Fruit fly (Drosophila melanogaster) whole organism, prepupa: ENCODE results near the gene RhoGDI.

Source experiments
- Blimp-1 ChIP-seq: fragments of 200-800 bp; sonication (Bioruptor generic); optimal IDR thresholded peaks from 3 replicates; lab custom pipeline; 2017; ENCODE audit warnings: missing biosample characterization, missing genetic modification characterization, mild to moderate bottlenecking, moderate library complexity, missing genetic modification reagents
- CG10669 ChIP-seq: fragments of 200-800 bp; sonication (Bioruptor generic); optimal IDR thresholded peaks from 3 replicates; lab custom pipeline; 2018; ENCODE audit warnings: missing biosample characterization, mild to moderate bottlenecking, missing genetic modification characterization, moderate library complexity
- CG11294 ChIP-seq: fragments of 200-800 bp; sonication (Bioruptor generic); IDR thresholded peaks from 2 replicates; pipeline ENCODE4 v1.3.6; 2022; ENCODE audit warnings: missing biosample characterization, missing genetic modification characterization
- CG11902 ChIP-seq: fragments of 200-800 bp; sonication (Bioruptor generic); optimal IDR thresholded peaks from 3 replicates; lab custom pipeline; 2016; ENCODE audit warnings: missing biosample characterization, missing genetic modification characterization
- CG15336 ChIP-seq: fragments of 200-800 bp; sonication (Bioruptor generic); IDR thresholded peaks from 2 replicates; pipeline ENCODE4 v1.3.6; 2022; ENCODE audit warnings: missing biosample characterization, missing genetic modification characterization
- CG16779 ChIP-seq: fragments of 200-800 bp; sonication (Bioruptor generic); optimal IDR thresholded peaks from 3 replicates; lab custom pipeline; 2017; ENCODE audit warnings: missing biosample characterization, mild to moderate bottlenecking, missing genetic modification characterization
- CG31627 ChIP-seq: fragments of 200-800 bp; sonication (Bioruptor generic); optimal IDR thresholded peaks from 3 replicates; lab custom pipeline; 2016; ENCODE audit warnings: missing biosample characterization, missing genetic modification characterization
- CG32006 ChIP-seq: fragments of 200-800 bp; sonication (Bioruptor generic); optimal IDR thresholded peaks from 3 replicates; lab custom pipeline; 2017; ENCODE audit warnings: missing biosample characterization, mild to moderate bottlenecking, missing genetic modification characterization
- CG4318 ChIP-seq: fragments of 200-800 bp; sonication (Bioruptor generic); optimal IDR thresholded peaks from 3 replicates; lab custom pipeline; 2017; ENCODE audit warnings: missing biosample characterization, mild to moderate bottlenecking, missing genetic modification characterization
- CG6163 ChIP-seq: fragments of 200-800 bp; sonication (Bioruptor generic); IDR thresholded peaks from 3 replicates; pipeline ENCODE4 v1.3.6; 2022; ENCODE audit warnings: missing biosample characterization, missing genetic modification characterization
- CG6276 ChIP-seq: fragments of 200-800 bp; sonication (Bioruptor generic); optimal IDR thresholded peaks from 2 replicates; lab custom pipeline; 2017; ENCODE audit warnings: missing biosample characterization, mild to moderate bottlenecking, missing genetic modification characterization
- CG6808 ChIP-seq: fragments of 200-800 bp; sonication (Bioruptor generic); optimal IDR thresholded peaks from 3 replicates; lab custom pipeline; 2017; ENCODE audit warnings: missing biosample characterization, missing genetic modification characterization, mild to moderate bottlenecking, moderate library complexity, missing genetic modification reagents
- CG6854 ChIP-seq: fragments of 200-800 bp; sonication (Bioruptor generic); optimal IDR thresholded peaks from 2 replicates; lab custom pipeline; 2017; ENCODE audit warnings: missing biosample characterization, mild to moderate bottlenecking, missing genetic modification characterization
- CG8119 ChIP-seq: fragments of 200-800 bp; sonication (Bioruptor generic); IDR thresholded peaks from 3 replicates; pipeline ENCODE4 v1.3.6; 2022; ENCODE audit warnings: missing biosample characterization, missing genetic modification characterization
- CG8319 ChIP-seq: fragments of 200-800 bp; sonication (Bioruptor generic); optimal IDR thresholded peaks from 3 replicates; lab custom pipeline; 2016; ENCODE audit warnings: missing biosample characterization, missing genetic modification characterization
- CG8632 ChIP-seq: fragments of 200-800 bp; sonication (Bioruptor generic); optimal IDR thresholded peaks from 3 replicates; lab custom pipeline; 2016; ENCODE audit warnings: missing biosample characterization, missing genetic modification characterization
- CG9139 ChIP-seq: fragments of 200-800 bp; sonication (Bioruptor generic); optimal IDR thresholded peaks from 3 replicates; lab custom pipeline; 2017; ENCODE audit warnings: missing biosample characterization, mild to moderate bottlenecking, missing genetic modification characterization
- Eip75B ChIP-seq: fragments of 200-800 bp; sonication (Bioruptor generic); optimal IDR thresholded peaks from 3 replicates; lab custom pipeline; 2016; ENCODE audit warnings: missing biosample characterization, missing genetic modification characterization
- Eip78C ChIP-seq: fragments of 200-800 bp; sonication (Bioruptor generic); peaks from one replicate; lab custom pipeline; 2016; ENCODE audit warnings: missing biosample characterization, missing genetic modification characterization
- Eip93F ChIP-seq: fragments of 200-800 bp; sonication (Bioruptor generic); optimal IDR thresholded peaks from 2 replicates; lab custom pipeline; 2016; ENCODE audit warnings: missing biosample characterization, mild to moderate bottlenecking, missing genetic modification characterization
- Ets21C ChIP-seq: fragments of 200-800 bp; sonication (Bioruptor generic); optimal IDR thresholded peaks from 3 replicates; lab custom pipeline; 2016; ENCODE audit warnings: missing biosample characterization, missing genetic modification characterization
- Ets96B ChIP-seq: fragments of 200-800 bp; optimal IDR thresholded peaks from 2 replicates; lab custom pipeline; 2019; ENCODE audit warnings: missing biosample characterization, mild to moderate bottlenecking, missing genetic modification characterization, moderate library complexity
- Gug ChIP-seq: fragments of 200-800 bp; sonication (Bioruptor generic); IDR thresholded peaks from 2 replicates; pipeline ENCODE4 v1.3.6; 2022; ENCODE audit warnings: missing biosample characterization, missing genetic modification characterization
- Hr38 ChIP-seq: sonication (Bioruptor generic); optimal IDR thresholded peaks from 2 replicates; lab custom pipeline; 2016; ENCODE audit warnings: missing biosample characterization, missing genetic modification characterization
- Hr39 ChIP-seq: fragments of 200-800 bp; sonication (Bioruptor generic); optimal IDR thresholded peaks from 2 replicates; lab custom pipeline; 2016; ENCODE audit warnings: missing biosample characterization, missing genetic modification characterization
- Lpt ChIP-seq: fragments of 200-800 bp; sonication (Bioruptor generic); optimal IDR thresholded peaks from 3 replicates; lab custom pipeline; 2016; ENCODE audit warnings: missing biosample characterization, missing genetic modification characterization
- Met ChIP-seq: fragments of 200-800 bp; sonication (Bioruptor generic); optimal IDR thresholded peaks from 3 replicates; lab custom pipeline; 2016; ENCODE audit warnings: missing biosample characterization, missing genetic modification characterization
- OdsH ChIP-seq: fragments of 200-800 bp; sonication (Bioruptor generic); optimal IDR thresholded peaks from 3 replicates; lab custom pipeline; 2016; ENCODE audit warnings: missing biosample characterization, missing genetic modification characterization
- Smox ChIP-seq: fragments of 200-800 bp; sonication (Bioruptor generic); optimal IDR thresholded peaks from 3 replicates; lab custom pipeline; 2016; ENCODE audit warnings: missing biosample characterization, missing genetic modification characterization
- Sox14 ChIP-seq: fragments of 200-800 bp; sonication (Bioruptor generic); optimal IDR thresholded peaks from 3 replicates; lab custom pipeline; 2016; ENCODE audit warnings: missing biosample characterization, missing genetic modification characterization
- Sox15 ChIP-seq: fragments of 200-800 bp; sonication (Bioruptor generic); optimal IDR thresholded peaks from 3 replicates; lab custom pipeline; 2016; ENCODE audit warnings: missing biosample characterization, missing genetic modification characterization
- achi ChIP-seq: fragments of 200-800 bp; sonication (Bioruptor generic); optimal IDR thresholded peaks from 3 replicates; lab custom pipeline; 2016; ENCODE audit warnings: missing biosample characterization, missing genetic modification characterization
- acj6 ChIP-seq: fragments of 200-800 bp; sonication (Bioruptor generic); optimal IDR thresholded peaks from 3 replicates; lab custom pipeline; 2016; ENCODE audit warnings: missing biosample characterization, missing genetic modification characterization
- dac ChIP-seq: fragments of 200-800 bp; sonication (Bioruptor generic); optimal IDR thresholded peaks from 2 replicates; lab custom pipeline; 2017; ENCODE audit warnings: missing biosample characterization, mild to moderate bottlenecking, missing genetic modification characterization
- dsx ChIP-seq: fragments of 200-800 bp; optimal IDR thresholded peaks from 3 replicates; lab custom pipeline; 2019; ENCODE audit warnings: missing biosample characterization, mild to moderate bottlenecking, missing genetic modification characterization, moderate library complexity; ENCODE audit not compliant: poor library complexity, severe bottlenecking
- eg ChIP-seq: fragments of 200-800 bp; sonication (Bioruptor generic); IDR thresholded peaks from 3 replicates; pipeline ENCODE4 v1.3.6; 2022; ENCODE audit warnings: missing biosample characterization, missing genetic modification characterization
- esn ChIP-seq: fragments of 200-800 bp; sonication (Bioruptor generic); optimal IDR thresholded peaks from 2 replicates; lab custom pipeline; 2016; ENCODE audit warnings: missing biosample characterization, mild to moderate bottlenecking, missing genetic modification characterization, moderate library complexity
- fd59A ChIP-seq: fragments of 200-800 bp; sonication (Bioruptor generic); optimal IDR thresholded peaks from 2 replicates; lab custom pipeline; 2017; ENCODE audit warnings: missing biosample characterization, mild to moderate bottlenecking, missing genetic modification characterization, missing genetic modification reagents
- fd85E ChIP-seq: fragments of 200-800 bp; sonication (Bioruptor generic); optimal IDR thresholded peaks from 3 replicates; lab custom pipeline; 2016; ENCODE audit warnings: missing biosample characterization, missing genetic modification characterization
- fkh ChIP-seq: fragments of 200-800 bp; sonication (Bioruptor generic); optimal IDR thresholded peaks from 3 replicates; lab custom pipeline; 2017; ENCODE audit warnings: missing biosample characterization, mild to moderate bottlenecking, missing genetic modification characterization, moderate library complexity
- lz ChIP-seq: fragments of 200-800 bp; sonication (Bioruptor generic); optimal IDR thresholded peaks from 3 replicates; lab custom pipeline; 2016; ENCODE audit warnings: missing biosample characterization, missing genetic modification characterization
- net ChIP-seq: fragments of 200-800 bp; sonication (Bioruptor generic); optimal IDR thresholded peaks from 3 replicates; lab custom pipeline; 2016; ENCODE audit warnings: missing biosample characterization, missing genetic modification characterization
- pdm3 ChIP-seq: fragments of 200-800 bp; sonication (Bioruptor generic); optimal IDR thresholded peaks from 3 replicates; lab custom pipeline; 2016; ENCODE audit warnings: missing biosample characterization, missing genetic modification characterization
- spab ChIP-seq: fragments of 200-800 bp; sonication (Bioruptor generic); optimal IDR thresholded peaks from 2 replicates; lab custom pipeline; 2017; ENCODE audit warnings: missing biosample characterization, mild to moderate bottlenecking, missing genetic modification characterization, missing genetic modification reagents
- ss ChIP-seq, 2 experiments: fragments of 200-800 bp; sonication (Bioruptor generic); optimal IDR thresholded peaks; 2 replicates in 1 of 2; 3 replicates in 1 of 2; lab custom pipeline; 2017 to 2018; ENCODE audit warnings: mild to moderate bottlenecking in 2 of 2, missing biosample characterization in 2 of 2, missing genetic modification characterization in 2 of 2, moderate library complexity in 1 of 2
- svp ChIP-seq: fragments of 200-800 bp; sonication (Bioruptor generic); peaks from one replicate; lab custom pipeline; 2016; ENCODE audit warnings: missing biosample characterization, missing genetic modification characterization
- topi ChIP-seq: fragments of 200-800 bp; sonication (Bioruptor generic); optimal IDR thresholded peaks from 3 replicates; lab custom pipeline; 2016; ENCODE audit warnings: missing biosample characterization, missing genetic modification characterization
- vri ChIP-seq: fragments of 200-800 bp; sonication (Bioruptor generic); optimal IDR thresholded peaks from 3 replicates; lab custom pipeline; 2016; ENCODE audit warnings: missing biosample characterization, mild to moderate bottlenecking, missing genetic modification characterization

Gene RhoGDI

DNA sequence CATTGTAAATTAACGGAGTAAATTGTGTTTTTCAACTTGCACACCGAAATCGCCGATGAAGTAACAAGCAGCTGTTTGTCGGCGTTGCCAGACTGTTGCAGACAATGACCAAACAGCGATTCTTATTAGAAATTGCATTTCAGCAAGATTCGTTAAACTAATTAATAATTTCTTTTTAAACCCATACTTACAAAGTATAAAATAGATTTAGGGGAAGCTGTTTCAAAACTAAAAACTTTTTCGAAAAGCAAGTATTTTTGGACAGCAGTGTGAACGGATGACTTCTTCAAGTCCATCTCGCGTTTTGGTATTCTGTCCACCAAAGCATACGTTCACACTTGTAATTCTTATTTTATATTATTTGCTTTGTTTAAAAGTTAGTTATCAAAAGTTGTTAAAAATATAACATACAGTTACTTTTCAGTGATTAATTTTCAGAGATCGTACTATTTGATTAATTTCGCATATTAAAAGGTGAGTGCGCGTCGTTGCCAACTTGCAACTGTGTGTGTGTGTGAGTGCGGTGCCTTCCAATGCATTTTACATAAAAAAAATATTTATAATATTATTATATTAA, at the start of gene RhoGDI, which contains the start of gene CG8004 (continued):
- TF ChIP-seq net (GFP tag; lab: Kevin White, UChicago) = peak; percentile 22
- peak; percentile 87 for TF ChIP-seq svp (GFP tag; lab: Kevin White, UChicago)
- no peak for TF ChIP-seq fd59A (GFP tag; lab: Kevin White, UChicago)
- no peak for TF ChIP-seq CG11902
- no peak for TF ChIP-seq CG6163
- peak; percentile 78 for TF ChIP-seq pdm3 (GFP tag; lab: Kevin White, UChicago)
- peak; percentile 61 for TF ChIP-seq Met (GFP tag; lab: Kevin White, UChicago)
- peak; percentile 60 for TF ChIP-seq Ets21C (GFP tag; lab: Kevin White, UChicago)
- TF ChIP-seq Eip78C (GFP tag; lab: Kevin White, UChicago) = peak; percentile 72

dm6 chr3L:19895556-19895995, 33.0 kb upstream of the RhoGDI start:
- TF ChIP-seq CG8119 (GFP tag; lab: Robert Waterston, UW) (no peak; the same call in 2 of the 3 replicates), vri (GFP tag; lab: Kevin White, UChicago) (peak; percentile 72), svp (GFP tag; lab: Kevin White, UChicago) (peak; percentile 99), eg (GFP tag; lab: Robert Waterston, UW) (0 out of 3 replicates have a peak, but pooled peaks have one; percentile 42), Eip75B (GFP tag; lab: Kevin White, UChicago) (no peak), ss (GFP tag; optimal IDR thresholded peaks at IDR 0.05; lab: Kevin White, UChicago) (peak in 1 of 2 experiments; percentile 60), CG11294 (GFP tag; lab: Robert Waterston, UW) (no peak), fkh (GFP tag; lab: Kevin White, UChicago) (peak; percentile 69), Smox (GFP tag; lab: Kevin White, UChicago) (no peak), Gug (no peak), dac (GFP tag; lab: Kevin White, UChicago) (no peak), CG4318 (GFP tag; lab: Kevin White, UChicago) (no peak), Blimp-1 (peak; percentile 40), CG6276 (no peak), CG10669 (GFP tag; lab: Kevin White, UChicago) (no peak), CG8632 (no peak), CG15336 (GFP tag; lab: Robert Waterston, UW) (peak; percentile 26; the same call in 1 of the 2 replicates), acj6 (no peak), Hr38 (GFP tag; lab: Kevin White, UChicago) (no peak), Sox15 (GFP tag; lab: Kevin White, UChicago) (no peak), CG9139 (GFP tag; lab: Kevin White, UChicago) (no peak), Ets21C (GFP tag; lab: Kevin White, UChicago) (no peak), pdm3 (GFP tag; lab: Kevin White, UChicago) (no peak), CG31627 (GFP tag; lab: Kevin White, UChicago) (no peak), Eip93F (GFP tag; lab: Kevin White, UChicago) (no peak), CG16779 (tag; lab: Kevin White, UChicago) (no peak), CG6163 (peak; percentile 72), CG32006 (no peak), Ets96B (tag; lab: Kevin White, UChicago) (peak; percentile 17), OdsH (GFP tag; lab: Kevin White, UChicago) (no peak), CG6854 (GFP tag; lab: Kevin White, UChicago) (peak; percentile 22), Sox14 (GFP tag; lab: Kevin White, UChicago) (peak; percentile 38), dsx (GFP tag; lab: Kevin White, UChicago) (peak; percentile 60), fd85E (GFP tag; lab: Kevin White, UChicago) (no peak), CG11902 (no peak), CG8319 (no peak), esn (GFP tag; lab: Kevin White, UChicago) (no peak), net (GFP tag; lab: Kevin White, UChicago) (no peak), lz (GFP tag; lab: Kevin White, UChicago) (no peak), Lpt (GFP tag; lab: Kevin White, UChicago) (peak; percentile 33), Hr39 (GFP tag; lab: Kevin White, UChicago) (no peak), CG6808 (GFP tag; lab: Kevin White, UChicago) (no peak), topi (GFP tag; lab: Kevin White, UChicago) (no peak), spab (GFP tag; lab: Kevin White, UChicago) (no peak), achi (GFP tag; lab: Kevin White, UChicago) (no peak), Met (GFP tag; lab: Kevin White, UChicago) (no peak)
